Worm (Caenorhabditis elegans): ENCODE data around the gene clc-5.

- TF ChIP-seq aly-1 (tag; optimal IDR thresholded peaks at IDR 0.05) = no peak
- TF ChIP-seq ama-1 (optimal IDR thresholded peaks at IDR 0.05) = no peak
- no peak for TF ChIP-seq ceh-13 (GFP tag; optimal IDR thresholded peaks at IDR 0.05)
- TF ChIP-seq flt-1 (GFP tag; IDR thresholded peaks at IDR 0.05) = no peak
- no peak for TF ChIP-seq tra-4 (tag; optimal IDR thresholded peaks at IDR 0.05)
- no peak for TF ChIP-seq B0310.2 (tag; optimal IDR thresholded peaks at IDR 0.05)
- 0 out of 2 replicates have a peak, but pooled peaks have one; percentile 33 for TF ChIP-seq scrt-1 (GFP tag; IDR thresholded peaks at IDR 0.05)
- no peak for TF ChIP-seq hnd-1 (tag; optimal IDR thresholded peaks at IDR 0.05)
- TF ChIP-seq ceh-36 (tag; optimal IDR thresholded peaks at IDR 0.05) = no peak
- TF ChIP-seq hmg-4 (GFP tag; optimal IDR thresholded peaks at IDR 0.05) = peak; percentile 13
- TF ChIP-seq pes-1 (GFP tag; IDR thresholded peaks at IDR 0.05) = no peak
Measured at ce11 chrX:7460516-7460915, 27.1 kb downstream of the clc-5 start.
